Fruit fly (Drosophila melanogaster): ENCODE results near the gene TotF.
A peak's percentile ranks its signal among the peaks of the same experiment; 100 is the strongest.

Gene TotF

DNA sequence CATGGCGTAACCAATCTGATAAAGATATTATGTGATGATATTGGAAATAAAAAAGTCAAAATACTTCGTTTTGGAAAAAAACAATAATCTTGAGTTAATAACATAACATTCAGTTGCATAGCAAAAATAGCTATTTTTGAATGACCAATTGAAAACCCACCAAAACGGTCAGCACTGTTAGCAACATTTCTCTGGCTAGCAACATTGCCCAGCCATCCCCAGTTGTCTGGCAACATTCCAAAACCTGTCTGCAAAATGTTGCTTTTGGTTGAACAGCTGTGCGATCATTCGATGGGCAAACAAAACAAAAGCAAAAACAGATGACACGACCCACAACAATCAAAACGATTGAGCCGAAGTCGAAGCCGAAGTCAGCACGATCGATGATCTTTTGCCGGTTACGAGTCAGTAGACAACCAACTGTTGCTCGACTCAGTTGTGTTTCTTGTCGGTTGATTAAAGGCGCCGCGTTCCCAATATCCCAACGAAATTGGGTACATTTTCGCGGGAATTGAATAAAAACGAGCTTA lies 46.6 kb downstream of the TotF start (continued):
- peak; percentile 79 for TF ChIP-seq CG13894 (tag; optimal IDR thresholded peaks at IDR 0.05)
- TF ChIP-seq ftz-f1 (GFP tag; optimal IDR thresholded peaks at IDR 0.05) = peak; percentile 53
- peak; percentile 89 for TF ChIP-seq CG12071 (GFP tag; optimal IDR thresholded peaks at IDR 0.05)
- peak; percentile 78; the same call in 3 of the 4 replicates for TF ChIP-seq Gug (GFP tag; IDR thresholded peaks at IDR 0.05)
- peak; percentile 11; the same call in 1 of the 3 replicates for TF ChIP-seq jigr1 (GFP tag; IDR thresholded peaks at IDR 0.05)
- peak; percentile 94 for TF ChIP-seq HLH54F (GFP tag; optimal IDR thresholded peaks at IDR 0.05)
- TF ChIP-seq Mrtf (GFP tag; IDR thresholded peaks at IDR 0.05) = peak; percentile 78; the same call in 2 of the 3 replicates
- peak; percentile 99 for TF ChIP-seq Deaf1 (tag; optimal IDR thresholded peaks at IDR 0.05)
- TF ChIP-seq CG11560 (tag; IDR thresholded peaks at IDR 0.05) = no peak
- peak; percentile 80 for TF ChIP-seq HmgD (GFP tag; optimal IDR thresholded peaks at IDR 0.05)
- peak; percentile 94 for TF ChIP-seq bab2 (GFP tag; optimal IDR thresholded peaks at IDR 0.05)
- TF ChIP-seq CG14014 (GFP tag; IDR thresholded peaks at IDR 0.05) = peak; percentile 96
- TF ChIP-seq BEAF-32 (GFP tag; optimal IDR thresholded peaks at IDR 0.05) = peak; percentile 2
- TF ChIP-seq danr (GFP tag; IDR thresholded peaks at IDR 0.05) = peak; percentile 56; the same call in 1 of the 2 replicates
- no peak for TF ChIP-seq unc-4 (GFP tag; IDR thresholded peaks at IDR 0.05; ENCODE audit: partially characterized antibody)
- TF ChIP-seq CG18262 (tag; optimal IDR thresholded peaks at IDR 0.05) = peak; percentile 94
- TF ChIP-seq sima (GFP tag; optimal IDR thresholded peaks at IDR 0.05) = peak; percentile 87
- no peak for TF ChIP-seq Dref (GFP tag; IDR thresholded peaks at IDR 0.05)
- TF ChIP-seq Blimp-1 (GFP tag; optimal IDR thresholded peaks at IDR 0.05) = peak; percentile 93
- TF ChIP-seq fd64A (GFP tag; optimal IDR thresholded peaks at IDR 0.05) = peak; percentile 81
- TF ChIP-seq CG13123 (GFP tag; optimal IDR thresholded peaks at IDR 0.05) = peak; percentile 91
- TF ChIP-seq Oli (tag; optimal IDR thresholded peaks at IDR 0.05) = peak; percentile 96
- peak; percentile 78 for TF ChIP-seq CG9727 (GFP tag; optimal IDR thresholded peaks at IDR 0.05)
- no peak for TF ChIP-seq B-H2 (GFP tag; optimal IDR thresholded peaks at IDR 0.05)
- peak; percentile 98 for TF ChIP-seq CG17328 (GFP tag; IDR thresholded peaks at IDR 0.05)
- TF ChIP-seq trh (GFP tag; optimal IDR thresholded peaks at IDR 0.05) = peak; percentile 77
- peak; percentile 69 for TF ChIP-seq CG10543 (GFP tag; optimal IDR thresholded peaks at IDR 0.05)
- TF ChIP-seq wdn (GFP tag; IDR thresholded peaks at IDR 0.05) = peak; percentile 96
- TF ChIP-seq vvl (GFP tag; IDR thresholded peaks at IDR 0.05) = peak; percentile 97
- TF ChIP-seq crc (GFP tag; optimal IDR thresholded peaks at IDR 0.05) = peak; percentile 94
- peak; percentile 89 for TF ChIP-seq CG10654 (GFP tag; optimal IDR thresholded peaks at IDR 0.05)
- peak; percentile 12; the same call in 1 of the 2 replicates for TF ChIP-seq CG13287 (GFP tag; IDR thresholded peaks at IDR 0.05; ENCODE audit: partially characterized antibody)
- TF ChIP-seq usp (GFP tag; optimal IDR thresholded peaks at IDR 0.05) = no peak
- peak; percentile 70 for TF ChIP-seq Ets97D (GFP tag; optimal IDR thresholded peaks at IDR 0.05)
- TF ChIP-seq tx (GFP tag; optimal IDR thresholded peaks at IDR 0.05) = peak; percentile 94

Data from whole organism, embryonic.